Worm (Caenorhabditis elegans) whole organism, L4 larva: Measurements from ENCODE around the gene C28G1.2.

ENCODE experiments used
- F10B5.3 ChIP-seq: sonication (generic microtip); optimal IDR thresholded peaks from 2 replicates; lab custom pipeline; 2016; ENCODE audit warnings: mild to moderate bottlenecking, missing genetic modification characterization, missing compliant biosample characterization
- F26F4.8 ChIP-seq: fragments of 200-800 bp; sonication (Bioruptor generic); conservative IDR thresholded peaks from 2 replicates; pipeline ENCODE4 v1.3.6; 2022; ENCODE audit warnings: missing genetic modification characterization, missing compliant biosample characterization
- F44E2.7 ChIP-seq: fragments of 200-800 bp; sonication (Bioruptor generic); IDR thresholded peaks from 2 replicates; pipeline ENCODE4 v2.1.2; 2022; ENCODE audit warnings: missing genetic modification characterization, missing compliant biosample characterization
- R02D3.7 ChIP-seq: fragments of 150-350 bp; sonication (generic microtip); optimal IDR thresholded peaks from 3 replicates; lab custom pipeline; 2014; ENCODE audit warnings: missing biosample characterization, missing genetic modification characterization
- T26A8.4 ChIP-seq: fragments of 200-800 bp; sonication (Bioruptor generic); IDR thresholded peaks from 2 replicates; pipeline ENCODE4 v1.3.6; 2022; ENCODE audit warnings: missing genetic modification characterization, missing compliant biosample characterization
- Y105C5A.15 ChIP-seq: fragments of 200-800 bp; sonication (Bioruptor generic); IDR thresholded peaks from 2 replicates; pipeline ENCODE4 v1.3.6; 2022; ENCODE audit warnings: missing genetic modification characterization, missing compliant biosample characterization
- ZK546.5 ChIP-seq, 2 experiments: sonication (generic microtip); optimal IDR thresholded peaks; 2 replicates each; lab custom pipeline; 2017; ENCODE audit warnings: missing biosample characterization in 2 of 2, missing genetic modification characterization in 2 of 2
- arid-1 ChIP-seq: fragments of 200-800 bp; sonication (Bioruptor generic); conservative IDR thresholded peaks from 2 replicates; pipeline ENCODE4 v1.3.6; 2022; ENCODE audit warnings: missing genetic modification reagents, missing genetic modification characterization, missing compliant biosample characterization
- attf-4 ChIP-seq: sonication (generic microtip); optimal IDR thresholded peaks from 3 replicates; lab custom pipeline; 2017; ENCODE audit warnings: missing biosample characterization, missing genetic modification characterization
- ceh-20 ChIP-seq: fragments of 200-800 bp; sonication (Bioruptor generic); IDR thresholded peaks from 2 replicates; pipeline ENCODE4 v1.3.6; 2022; ENCODE audit warnings: missing genetic modification reagents, missing genetic modification characterization, missing compliant biosample characterization
- ceh-28 ChIP-seq: fragments of 150-350 bp; optimal IDR thresholded peaks from 2 replicates; lab custom pipeline; 2014; ENCODE audit warnings: missing biosample characterization, missing genetic modification reagents, missing genetic modification characterization
- ceh-44 ChIP-seq: fragments of 200-800 bp; sonication (Bioruptor generic); IDR thresholded peaks from 2 replicates; pipeline ENCODE4 v1.3.6; 2022; ENCODE audit warnings: missing genetic modification reagents, missing genetic modification characterization, missing compliant biosample characterization
- ces-1 ChIP-seq: fragments of 150-350 bp; sonication (generic microtip); optimal IDR thresholded peaks from 4 replicates; lab custom pipeline; 2014; ENCODE audit warnings: missing biosample characterization, missing genetic modification reagents, missing genetic modification characterization
- cey-2 ChIP-seq: sonication (generic microtip); optimal IDR thresholded peaks from 3 replicates; lab custom pipeline; 2017; ENCODE audit warnings: missing genetic modification characterization, mild to moderate bottlenecking, missing compliant biosample characterization, antibody characterized with exemption, borderline replicate concordance; ENCODE audit not compliant: insufficient read depth
- daf-12 ChIP-seq: fragments of 150-350 bp; optimal IDR thresholded peaks from 2 replicates; lab custom pipeline; 2014; ENCODE audit warnings: missing biosample characterization, missing genetic modification reagents, missing genetic modification characterization
- daf-8 ChIP-seq: fragments of 200-800 bp; sonication (Bioruptor generic); IDR thresholded peaks from 2 replicates; pipeline ENCODE4 v1.3.6; 2022; ENCODE audit warnings: missing genetic modification characterization, missing compliant biosample characterization
- dmd-9 ChIP-seq: fragments of 200-800 bp; sonication (Bioruptor generic); IDR thresholded peaks from 2 replicates; pipeline ENCODE4 v1.3.6; 2022; ENCODE audit warnings: missing genetic modification reagents, missing genetic modification characterization, missing compliant biosample characterization
- duxl-1 ChIP-seq: sonication (generic microtip); optimal IDR thresholded peaks from 2 replicates; lab custom pipeline; 2016; ENCODE audit warnings: mild to moderate bottlenecking, missing genetic modification characterization, moderate library complexity, missing compliant biosample characterization; ENCODE audit not compliant: poor library complexity
- dve-1 ChIP-seq: sonication (generic microtip); optimal IDR thresholded peaks from 2 replicates; lab custom pipeline; 2017; ENCODE audit warnings: antibody characterized with exemption, mild to moderate bottlenecking, missing genetic modification characterization, missing compliant biosample characterization; ENCODE audit not compliant: insufficient read depth
- egl-27 ChIP-seq: sonication (generic microtip); optimal IDR thresholded peaks from 3 replicates; lab custom pipeline; 2017; ENCODE audit warnings: missing biosample characterization, missing genetic modification reagents, missing genetic modification characterization
- fos-1 ChIP-seq: fragments of 150-350 bp; optimal IDR thresholded peaks from 2 replicates; lab custom pipeline; 2014; ENCODE audit warnings: missing biosample characterization, missing genetic modification characterization
- hif-1 ChIP-seq, 2 experiments: sonication (generic microtip); optimal IDR thresholded peaks; 2 replicates each; lab custom pipeline; 2016 to 2017; ENCODE audit warnings: missing compliant biosample characterization in 2 of 2, missing genetic modification characterization in 2 of 2, missing genetic modification reagents in 2 of 2, missing genotype in 2 of 2, mild to moderate bottlenecking in 1 of 2
- hlh-30 ChIP-seq: sonication (generic microtip); optimal IDR thresholded peaks from 2 replicates; lab custom pipeline; 2017; ENCODE audit warnings: antibody characterized with exemption, mild to moderate bottlenecking, missing genetic modification characterization, missing compliant biosample characterization; ENCODE audit not compliant: insufficient read depth
- hmg-1.1 ChIP-seq: fragments of 200-800 bp; sonication (Bioruptor generic); IDR thresholded peaks from 2 replicates; pipeline ENCODE4 v1.3.6; 2022; ENCODE audit warnings: missing genetic modification reagents, missing genetic modification characterization, missing compliant biosample characterization
- lim-7 ChIP-seq: fragments of 200-800 bp; sonication (Bioruptor generic); IDR thresholded peaks from 2 replicates; pipeline ENCODE4 v1.3.6; 2022; ENCODE audit warnings: missing genetic modification characterization, missing compliant biosample characterization
- lin-13 ChIP-seq: fragments of 150-350 bp; optimal IDR thresholded peaks from 2 replicates; lab custom pipeline; 2014; ENCODE audit warnings: missing biosample characterization, missing genetic modification reagents, missing genetic modification characterization
- lin-15B ChIP-seq: fragments of 150-350 bp; sonication (generic microtip); optimal IDR thresholded peaks from 3 replicates; lab custom pipeline; 2014; ENCODE audit warnings: missing biosample characterization, missing genetic modification characterization
- lin-29 ChIP-seq: fragments of 200-800 bp; sonication (Bioruptor generic); IDR thresholded peaks from 2 replicates; pipeline ENCODE4 v1.3.6; 2022; ENCODE audit warnings: missing genetic modification reagents, missing genetic modification characterization, missing compliant biosample characterization
- lin-38 ChIP-seq: fragments of 200-800 bp; sonication (Bioruptor generic); IDR thresholded peaks from 2 replicates; pipeline ENCODE4 v1.3.6; 2022; ENCODE audit warnings: missing genetic modification reagents, missing genetic modification characterization, missing compliant biosample characterization
- lin-39 ChIP-seq: fragments of 150-350 bp; optimal IDR thresholded peaks from 2 replicates; lab custom pipeline; 2014; ENCODE audit warnings: missing biosample characterization, missing genetic modification reagents, missing genetic modification characterization
- lir-3 ChIP-seq: sonication (generic microtip); optimal IDR thresholded peaks from 2 replicates; lab custom pipeline; 2016; ENCODE audit warnings: mild to moderate bottlenecking, missing genetic modification characterization, missing compliant biosample characterization
- mdt-29 ChIP-seq: fragments of 200-800 bp; sonication (Bioruptor generic); IDR thresholded peaks from 2 replicates; pipeline ENCODE4 v1.3.6; 2022; ENCODE audit warnings: missing genetic modification reagents, missing genetic modification characterization, missing compliant biosample characterization
- mep-1 ChIP-seq: fragments of 150-350 bp; sonication (generic microtip); optimal IDR thresholded peaks from 3 replicates; lab custom pipeline; 2014; ENCODE audit warnings: missing biosample characterization, missing genetic modification characterization
- mxl-2 ChIP-seq: fragments of 200-800 bp; sonication (Bioruptor generic); conservative IDR thresholded peaks from 2 replicates; pipeline ENCODE4 v1.3.6; 2022; ENCODE audit warnings: missing genetic modification reagents, missing genetic modification characterization, missing compliant biosample characterization
- mxl-3 ChIP-seq: fragments of 200-800 bp; sonication (Bioruptor generic); optimal IDR thresholded peaks from 2 replicates; lab custom pipeline; 2018; ENCODE audit warnings: mild to moderate bottlenecking, missing genetic modification characterization, missing compliant biosample characterization
- nhr-10 ChIP-seq: fragments of 150-350 bp; optimal IDR thresholded peaks from 2 replicates; lab custom pipeline; 2014; ENCODE audit warnings: missing biosample characterization, missing genetic modification characterization
- nhr-102 ChIP-seq: sonication (generic microtip); optimal IDR thresholded peaks from 2 replicates; lab custom pipeline; 2016; ENCODE audit warnings: mild to moderate bottlenecking, missing genetic modification characterization, moderate library complexity, missing compliant biosample characterization
- nhr-237 ChIP-seq: sonication (generic microtip); optimal IDR thresholded peaks from 2 replicates; lab custom pipeline; 2017; ENCODE audit warnings: missing biosample characterization, missing genetic modification characterization
- nhr-6 ChIP-seq: fragments of 150-350 bp; optimal IDR thresholded peaks from 2 replicates; lab custom pipeline; 2014; ENCODE audit warnings: missing biosample characterization, missing genetic modification characterization
- pqm-1 ChIP-seq: sonication (generic microtip); optimal IDR thresholded peaks from 2 replicates; lab custom pipeline; 2017; ENCODE audit warnings: missing biosample characterization, missing genetic modification characterization
- saeg-2 ChIP-seq: fragments of 200-800 bp; sonication (Bioruptor generic); IDR thresholded peaks from 2 replicates; pipeline ENCODE4 v1.3.6; 2022; ENCODE audit warnings: missing genetic modification reagents, missing genetic modification characterization, missing compliant biosample characterization
- set-16 ChIP-seq: fragments of 200-800 bp; sonication (Bioruptor generic); IDR thresholded peaks from 2 replicates; pipeline ENCODE4 v1.3.6; 2022; ENCODE audit warnings: missing genetic modification reagents, missing genetic modification characterization, missing compliant biosample characterization
- skn-1 ChIP-seq: fragments of 150-350 bp; optimal IDR thresholded peaks from 2 replicates; lab custom pipeline; 2014; ENCODE audit warnings: missing biosample characterization, missing genetic modification characterization
- snpc-1.2 ChIP-seq: fragments of 200-800 bp; sonication (Bioruptor generic); IDR thresholded peaks from 2 replicates; pipeline ENCODE4 v1.3.6; 2022; ENCODE audit warnings: missing genetic modification reagents, missing genetic modification characterization, missing compliant biosample characterization
- snpc-4 ChIP-seq: fragments of 150-350 bp; optimal IDR thresholded peaks from 2 replicates; lab custom pipeline; 2014; ENCODE audit warnings: missing biosample characterization, missing genetic modification characterization
- spr-1 ChIP-seq: sonication (generic microtip); optimal IDR thresholded peaks from 2 replicates; lab custom pipeline; 2016; ENCODE audit warnings: mild to moderate bottlenecking, missing genetic modification characterization, missing compliant biosample characterization
- spr-3 ChIP-seq: fragments of 200-800 bp; sonication (Bioruptor generic); optimal IDR thresholded peaks from 2 replicates; lab custom pipeline; 2018; ENCODE audit warnings: mild to moderate bottlenecking, missing genetic modification characterization, missing compliant biosample characterization
- tag-97 ChIP-seq: fragments of 200-800 bp; sonication (Bioruptor generic); IDR thresholded peaks from 2 replicates; pipeline ENCODE4 v1.3.6; 2022; ENCODE audit warnings: missing genetic modification characterization, missing compliant biosample characterization
- tra-1 ChIP-seq: fragments of 200-800 bp; sonication (Bioruptor generic); IDR thresholded peaks from 2 replicates; pipeline ENCODE4 v1.3.6; 2022; ENCODE audit warnings: missing genetic modification reagents, missing genetic modification characterization, missing compliant biosample characterization
- unc-39 ChIP-seq: sonication (generic microtip); optimal IDR thresholded peaks from 2 replicates; lab custom pipeline; 2017; ENCODE audit warnings: missing biosample characterization, missing genetic modification characterization
- vab-7 ChIP-seq: fragments of 200-800 bp; sonication (Bioruptor generic); IDR thresholded peaks from 2 replicates; pipeline ENCODE4 v1.3.6; 2022; ENCODE audit warnings: missing genetic modification reagents, missing genetic modification characterization, missing compliant biosample characterization
- zag-1 ChIP-seq: fragments of 150-350 bp; optimal IDR thresholded peaks from 2 replicates; lab custom pipeline; 2014; ENCODE audit warnings: missing biosample characterization, missing genetic modification characterization
- zip-11 ChIP-seq: fragments of 200-800 bp; sonication (Bioruptor generic); IDR thresholded peaks from 2 replicates; pipeline ENCODE4 v1.3.6; 2022; ENCODE audit warnings: missing genetic modification characterization, missing compliant biosample characterization

C28G1.2 gene

ce11 chrX:8824437-8824836 lies 11.4 kb upstream of the C28G1.2 start, which contains the start of gene ifd-1:
Gene ifd-1 (minus strand): TSS chrX:8824448.
- TF ChIP-seq spr-1 (tag; lab: Kevin White, UChicago) (no peak), lir-3 (no peak), mxl-3 (peak; percentile 16), tag-97 (GFP tag; lab: Robert Waterston, UW) (no peak), set-16 (GFP tag; lab: Robert Waterston, UW) (no peak), fos-1 (tag; lab: Kevin White, UChicago) (no peak), unc-39 (no peak), Y105C5A.15 (GFP tag; lab: Robert Waterston, UW) (no peak), hlh-30 (tag; lab: Kevin White, UChicago) (peak; percentile 23), skn-1 (tag; lab: Kevin White, UChicago) (no peak), vab-7 (no peak), nhr-10 (tag; lab: Kevin White, UChicago) (no peak), lin-39 (tag; lab: Kevin White, UChicago) (no peak), lin-38 (GFP tag; lab: Robert Waterston, UW) (no peak), ZK546.5 (tag; optimal IDR thresholded peaks at IDR 0.05; lab: Kevin White, UChicago) (no peak), cey-2 (no peak), nhr-102 (tag; lab: Kevin White, UChicago) (no peak), ces-1 (GFP tag; lab: Kevin White, UChicago) (no peak), arid-1 (no peak), dmd-9 (GFP tag; lab: Robert Waterston, UW) (no peak), daf-12 (no peak), F26F4.8 (GFP tag; lab: Robert Waterston, UW) (no peak), spr-3 (GFP tag; lab: Kevin White, UChicago) (no peak), ceh-20 (GFP tag; lab: Robert Waterston, UW) (no peak), nhr-6 (tag; lab: Kevin White, UChicago) (no peak), nhr-237 (tag; lab: Kevin White, UChicago) (no peak), lim-7 (no peak), pqm-1 (tag; lab: Kevin White, UChicago) (peak; percentile 98), mep-1 (tag; lab: Kevin White, UChicago) (no peak), hmg-1.1 (GFP tag; lab: Robert Waterston, UW) (no peak), hif-1 (tag; optimal IDR thresholded peaks at IDR 0.05; lab: Kevin White, UChicago) (no peak), attf-4 (tag; lab: Kevin White, UChicago) (no peak), F10B5.3 (tag; lab: Kevin White, UChicago) (no peak), mdt-29 (no peak), lin-29 (GFP tag; lab: Robert Waterston, UW) (no peak), ceh-28 (no peak), duxl-1 (tag; lab: Kevin White, UChicago) (no peak), F44E2.7 (no peak), R02D3.7 (no peak), lin-15B (tag; lab: Kevin White, UChicago) (no peak), tra-1 (GFP tag; lab: Robert Waterston, UW) (0 out of 2 replicates have a peak, but pooled peaks have one; percentile 38), zag-1 (no peak), saeg-2 (GFP tag; lab: Robert Waterston, UW) (no peak), egl-27 (tag; lab: Kevin White, UChicago) (no peak), lin-13 (GFP tag; lab: Kevin White, UChicago) (no peak), zip-11 (no peak), mxl-2 (no peak), T26A8.4 (no peak), ceh-44 (GFP tag; lab: Robert Waterston, UW) (no peak), dve-1 (tag; lab: Kevin White, UChicago) (peak; percentile 82), snpc-1.2 (GFP tag; lab: Robert Waterston, UW) (no peak), daf-8 (GFP tag; lab: Robert Waterston, UW) (no peak), snpc-4 (tag; lab: Kevin White, UChicago) (no peak)
